Worm (Caenorhabditis elegans): ENCODE measurements around the gene F44G4.1.

F44G4.1 gene

ce11 chrII:8969251-8970183 lies 24.9 kb upstream of the F44G4.1 start, which contains the start of the genes szy-20 and C18E9.5:
TSS of gene szy-20 (minus strand) at chrII:8969333.
TSS of gene C18E9.5 (plus strand) at chrII:8969980.
- no peak for TF ChIP-seq nhr-12 (tag; optimal IDR thresholded peaks at IDR 0.05)
- TF ChIP-seq lsy-2 (tag; optimal IDR thresholded peaks at IDR 0.05): peak; percentile 77
- peak; percentile 16 for TF ChIP-seq sptf-1 (tag; optimal IDR thresholded peaks at IDR 0.05)
- no peak for TF ChIP-seq ceh-39 (tag; optimal IDR thresholded peaks at IDR 0.05)
- TF ChIP-seq elt-3 (tag; optimal IDR thresholded peaks at IDR 0.05): no peak
- TF ChIP-seq mls-2 (tag; optimal IDR thresholded peaks at IDR 0.05): peak; percentile 38
- no peak for TF ChIP-seq elt-1 (tag; optimal IDR thresholded peaks at IDR 0.05; ENCODE audit: borderline replicate concordance, insufficient read depth)
- no peak for TF ChIP-seq mab-5 (tag; optimal IDR thresholded peaks at IDR 0.05)
- TF ChIP-seq nhr-2 (tag; optimal IDR thresholded peaks at IDR 0.05): no peak
- no peak for TF ChIP-seq nhr-76 (tag; optimal IDR thresholded peaks at IDR 0.05)
- no peak for TF ChIP-seq blmp-1 (tag; optimal IDR thresholded peaks at IDR 0.05)
- TF ChIP-seq nhr-28 (tag; optimal IDR thresholded peaks at IDR 0.05): no peak
- no peak for TF ChIP-seq sem-2 (GFP tag; optimal IDR thresholded peaks at IDR 0.05)
- no peak for TF ChIP-seq lin-32 (GFP tag; optimal IDR thresholded peaks at IDR 0.05)
- no peak for TF ChIP-seq tbx-8 (GFP tag; optimal IDR thresholded peaks at IDR 0.05)
- no peak for TF ChIP-seq ham-2 (GFP tag; optimal IDR thresholded peaks at IDR 0.05)
- no peak for TF ChIP-seq snpc-4 (tag; optimal IDR thresholded peaks at IDR 0.05)
- peak; percentile 8 for TF ChIP-seq drap-1 (GFP tag; optimal IDR thresholded peaks at IDR 0.05)
- TF ChIP-seq M03D4.4 (tag; optimal IDR thresholded peaks at IDR 0.05): peak; percentile 55
- TF ChIP-seq cnd-1 (tag; optimal IDR thresholded peaks at IDR 0.05): peak; percentile 11
- peak; percentile 69 for TF ChIP-seq lin-13 (tag; optimal IDR thresholded peaks at IDR 0.05)
- no peak for TF ChIP-seq bed-3 (GFP tag; optimal IDR thresholded peaks at IDR 0.05)
- peak; percentile 65 for TF ChIP-seq ces-1 (GFP tag; optimal IDR thresholded peaks at IDR 0.05)
- no peak for TF ChIP-seq hlh-1 (tag; optimal IDR thresholded peaks at IDR 0.05)
- no peak for TF ChIP-seq flh-1 (GFP tag; optimal IDR thresholded peaks at IDR 0.05)
- peak; percentile 63 for TF ChIP-seq unc-120 (tag; optimal IDR thresholded peaks at IDR 0.05; ENCODE audit: poor library complexity, severe bottlenecking)
- peak; percentile 30 for TF ChIP-seq pha-4 (tag; optimal IDR thresholded peaks at IDR 0.05)
- TF ChIP-seq ceh-43 (GFP tag; optimal IDR thresholded peaks at IDR 0.05): no peak
- no peak for TF ChIP-seq zip-8 (tag; optimal IDR thresholded peaks at IDR 0.05)
- TF ChIP-seq ceh-83 (GFP tag; optimal IDR thresholded peaks at IDR 0.05): no peak
- no peak for TF ChIP-seq unc-62 (GFP tag; optimal IDR thresholded peaks at IDR 0.05)
- TF ChIP-seq ztf-11 (tag; optimal IDR thresholded peaks at IDR 0.05): no peak
- TF ChIP-seq unc-39 (tag; optimal IDR thresholded peaks at IDR 0.05): no peak
- peak; percentile 63 for TF ChIP-seq mep-1 (tag; optimal IDR thresholded peaks at IDR 0.05)
- peak; percentile 55 for TF ChIP-seq nhr-237 (tag; optimal IDR thresholded peaks at IDR 0.05)

- TF ChIP-seq ces-1 (GFP tag; optimal IDR thresholded peaks at IDR 0.05) (peak; percentile 20), ceh-43 (GFP tag; optimal IDR thresholded peaks at IDR 0.05) (no peak), sem-2 (GFP tag; optimal IDR thresholded peaks at IDR 0.05) (no peak), ztf-11 (tag; optimal IDR thresholded peaks at IDR 0.05) (no peak), bed-3 (GFP tag; optimal IDR thresholded peaks at IDR 0.05) (no peak), lsy-2 (tag; optimal IDR thresholded peaks at IDR 0.05) (peak; percentile 42)
Measured at ce11 chrII:8973516-8974043, 20.9 kb upstream of the F44G4.1 start, which contains the start of gene tomm-40. TSS of gene tomm-40 (minus strand) at chrII:8973566.

- TF ChIP-seq ceh-83 (GFP tag; optimal IDR thresholded peaks at IDR 0.05) (no peak), unc-62 (GFP tag; optimal IDR thresholded peaks at IDR 0.05) (no peak), unc-120 (tag; optimal IDR thresholded peaks at IDR 0.05; ENCODE audit: poor library complexity, severe bottlenecking) (no peak)
Measured at ce11 chrII:8982683-8983082, 11.8 kb upstream of the F44G4.1 start, which contains the start of gene C18E9.7. TSS of gene C18E9.7 (minus strand) at chrII:8982783.

Data from whole organism, mixed stage, embryonic.